Fruit fly (Drosophila melanogaster) Kc167 (cell line): ENCODE data around the gene CG16756.

Source experiments
- h ChIP-seq: fragments of >200 bp; optimal IDR thresholded peaks from 3 replicates; lab custom pipeline; 2018; ENCODE audit warnings: missing external identifiers
- insv ChIP-seq: fragments of >200 bp; optimal IDR thresholded peaks from 3 replicates; lab custom pipeline; 2018; ENCODE audit warnings: missing external identifiers

DNA sequence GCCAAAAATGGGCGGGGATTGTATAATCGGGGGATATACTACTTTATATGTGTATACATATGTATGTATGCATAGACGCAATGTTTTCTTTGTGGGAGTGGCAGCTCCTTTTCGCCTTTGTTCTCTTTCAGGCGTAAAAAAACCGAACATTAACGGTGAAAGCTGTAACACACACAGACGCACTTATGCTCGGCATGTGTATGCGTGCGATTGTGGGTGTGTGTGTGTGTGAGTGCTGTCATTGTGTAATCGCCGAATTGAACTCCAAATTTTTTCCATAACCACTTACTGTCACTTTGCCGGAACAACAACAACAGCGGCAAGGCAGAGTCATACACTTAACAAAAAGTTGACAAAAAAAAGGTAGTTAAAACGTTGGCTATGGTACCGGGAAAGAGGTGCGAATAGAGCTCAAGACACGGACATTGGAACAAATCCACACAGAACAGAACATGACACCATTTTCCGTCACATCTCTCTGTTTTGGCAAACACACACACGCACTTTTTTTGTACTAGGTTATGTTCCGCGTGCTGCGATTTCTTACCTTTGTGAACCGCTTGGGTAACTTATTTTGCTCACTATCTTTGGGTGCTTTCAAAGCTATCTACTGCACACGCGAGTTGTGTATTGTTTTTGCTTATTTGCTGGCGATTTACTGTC is 7.3 kb upstream of the CG16756 start:
- TF ChIP-seq insv (lab: Kevin White, UChicago) (no peak), h (lab: Kevin White, UChicago) (no peak)
